Fruit fly (Drosophila melanogaster): ENCODE results near the gene Bulli.
A peak's percentile ranks its signal among the peaks of the same experiment; 100 is the strongest.

Gene Bulli

dm6 chr3L:6519678-6520077 is 31.2 kb downstream of the Bulli start (continued):
- no peak for TF ChIP-seq lov (optimal IDR thresholded peaks at IDR 0.05)
- TF ChIP-seq lov (GFP tag; IDR thresholded peaks at IDR 0.05) = no peak

- TF ChIP-seq Fer3 (tag; optimal IDR thresholded peaks at IDR 0.05) (peak; percentile 31), tio (GFP tag; optimal IDR thresholded peaks at IDR 0.05) (no peak), HLHmδ (GFP tag; optimal IDR thresholded peaks at IDR 0.05) (no peak), C15 (GFP tag; IDR thresholded peaks at IDR 0.05) (no peak), Trl (optimal IDR thresholded peaks at IDR 0.05) (no peak), Trl (GFP tag; optimal IDR thresholded peaks at IDR 0.05) (no peak), Oaz (GFP tag; IDR thresholded peaks at IDR 0.05) (no peak), HHEX (GFP tag; optimal IDR thresholded peaks at IDR 0.05) (peak; percentile 62), CG3838 (GFP tag; optimal IDR thresholded peaks at IDR 0.05) (no peak), CG4328 (GFP tag; optimal IDR thresholded peaks at IDR 0.05) (no peak), Sry-δ (GFP tag; optimal IDR thresholded peaks at IDR 0.05) (no peak), z (GFP tag; IDR thresholded peaks at IDR 0.05) (no peak), CG10543 (GFP tag; optimal IDR thresholded peaks at IDR 0.05) (peak; percentile 62), Kr (GFP tag; optimal IDR thresholded peaks at IDR 0.05) (no peak), ac (GFP tag; optimal IDR thresholded peaks at IDR 0.05) (no peak), CG3995 (GFP tag; optimal IDR thresholded peaks at IDR 0.05) (no peak), lab (GFP tag; optimal IDR thresholded peaks at IDR 0.05) (peak; percentile 82), CG2678 (tag; optimal IDR thresholded peaks at IDR 0.05) (peak; percentile 64), CG42726 (GFP tag; IDR thresholded peaks at IDR 0.05; ENCODE audit: partially characterized antibody) (no peak), Dref (GFP tag; IDR thresholded peaks at IDR 0.05) (no peak), usp (GFP tag; optimal IDR thresholded peaks at IDR 0.05) (no peak), lov (optimal IDR thresholded peaks at IDR 0.05) (no peak), lov (GFP tag; IDR thresholded peaks at IDR 0.05) (no peak), Side (GFP tag; optimal IDR thresholded peaks at IDR 0.05) (no peak), CG4730 (GFP tag; IDR thresholded peaks at IDR 0.05) (no peak), Neu2 (GFP tag; optimal IDR thresholded peaks at IDR 0.05; ENCODE audit: borderline replicate concordance) (no peak), CkIIα-i1 (GFP tag; IDR thresholded peaks at IDR 0.05) (no peak), E2f1 (GFP tag; IDR thresholded peaks at IDR 0.05) (no peak), CG2116 (GFP tag; optimal IDR thresholded peaks at IDR 0.05) (no peak), Doc2 (GFP tag; IDR thresholded peaks at IDR 0.05) (no peak), CG7357 (GFP tag; IDR thresholded peaks at IDR 0.05) (no peak), CG3847 (GFP tag; IDR thresholded peaks at IDR 0.05) (no peak), ind (GFP tag; optimal IDR thresholded peaks at IDR 0.05) (no peak), pfk (GFP tag; optimal IDR thresholded peaks at IDR 0.05) (peak; percentile 14), br (optimal IDR thresholded peaks at IDR 0.05) (no peak), ranshi (GFP tag; IDR thresholded peaks at IDR 0.05) (no peak; the same call in 1 of the 2 replicates), Hmx (GFP tag; optimal IDR thresholded peaks at IDR 0.05) (no peak), CG7987 (GFP tag; optimal IDR thresholded peaks at IDR 0.05) (peak; percentile 40), CG34422 (GFP tag; IDR thresholded peaks at IDR 0.05) (no peak), CG6854 (GFP tag; optimal IDR thresholded peaks at IDR 0.05) (peak; percentile 3), Usf (GFP tag; optimal IDR thresholded peaks at IDR 0.05) (no peak), CG18011 (GFP tag; optimal IDR thresholded peaks at IDR 0.05) (no peak), ato (GFP tag; IDR thresholded peaks at IDR 0.05; ENCODE audit: partially characterized antibody) (no peak), Sox100B (GFP tag; optimal IDR thresholded peaks at IDR 0.05) (peak; percentile 53), ftz-f1 (GFP tag; optimal IDR thresholded peaks at IDR 0.05) (no peak), CG11085 (GFP tag; IDR thresholded peaks at IDR 0.05) (no peak), Dek (tag; optimal IDR thresholded peaks at IDR 0.05) (no peak), trem (tag; optimal IDR thresholded peaks at IDR 0.05) (no peak), CG8290 (GFP tag; optimal IDR thresholded peaks at IDR 0.05) (no peak), CG8290 (tag; optimal IDR thresholded peaks at IDR 0.05) (peak in 1 of 2 experiments; percentile 17), Mes4 (GFP tag; optimal IDR thresholded peaks at IDR 0.05) (no peak), CTCF (GFP tag; optimal IDR thresholded peaks at IDR 0.05) (no peak)
These were observed 34.3 kb downstream of the Bulli start for dm6 chr3L:6522785-6523184.

All from whole organism, embryonic.